Worm (Caenorhabditis elegans) whole organism, L1 larva: ENCODE measurements around the gene rde-1.

ENCODE experiments used
- C04F5.9 ChIP-seq: sonication (generic microtip); optimal IDR thresholded peaks from 2 replicates; lab custom pipeline; 2016; ENCODE audit warnings: missing genetic modification characterization, missing compliant biosample characterization
- C34B4.2 ChIP-seq: sonication (generic microtip); optimal IDR thresholded peaks from 2 replicates; lab custom pipeline; 2017; ENCODE audit warnings: mild to moderate bottlenecking, missing genetic modification characterization, missing compliant biosample characterization
- F16B12.6 ChIP-seq: fragments of 150-350 bp; optimal IDR thresholded peaks from 2 replicates; lab custom pipeline; 2014; ENCODE audit warnings: missing biosample characterization, missing genetic modification characterization
- aha-1 ChIP-seq: fragments of 150-350 bp; optimal IDR thresholded peaks from 2 replicates; lab custom pipeline; 2014; ENCODE audit warnings: missing biosample characterization, missing genetic modification characterization
- alr-1 ChIP-seq: fragments of 200-800 bp; sonication (Bioruptor generic); optimal IDR thresholded peaks from 2 replicates; lab custom pipeline; 2018; ENCODE audit warnings: borderline replicate concordance, mild to moderate bottlenecking, missing genetic modification characterization, missing compliant biosample characterization
- aly-2 ChIP-seq: fragments of 150-350 bp; optimal IDR thresholded peaks from 2 replicates; lab custom pipeline; 2014; ENCODE audit warnings: missing biosample characterization, missing genetic modification characterization
- blmp-1 ChIP-seq: fragments of 150-350 bp; optimal IDR thresholded peaks from 2 replicates; lab custom pipeline; 2014; ENCODE audit warnings: missing biosample characterization, missing genetic modification characterization
- ceh-8 ChIP-seq: fragments of 200-800 bp; sonication (Bioruptor generic); optimal IDR thresholded peaks from 2 replicates; lab custom pipeline; 2018; ENCODE audit warnings: mild to moderate bottlenecking, missing genetic modification characterization, moderate library complexity, missing compliant biosample characterization
- ceh-88 ChIP-seq: fragments of 200-800 bp; sonication (Bioruptor generic); IDR thresholded peaks from 2 replicates; pipeline ENCODE4 v1.3.6; 2022; ENCODE audit warnings: missing genetic modification characterization, missing compliant biosample characterization
- dpl-1 ChIP-seq, 3 experiments: fragments of 150-350 bp in 2 of 3; sonication (generic microtip) in 1 of 3; optimal IDR thresholded peaks; 2 replicates each; lab custom pipeline; 2014 to 2017; ENCODE audit warnings: missing biosample characterization in 3 of 3, missing genetic modification characterization in 3 of 3, missing genetic modification reagents in 3 of 3
- dsc-1 ChIP-seq: sonication (generic microtip); optimal IDR thresholded peaks from 2 replicates; lab custom pipeline; 2016; ENCODE audit warnings: mild to moderate bottlenecking, missing genetic modification characterization, missing compliant biosample characterization
- egl-13 ChIP-seq: sonication (generic microtip); optimal IDR thresholded peaks from 2 replicates; lab custom pipeline; 2016; ENCODE audit warnings: missing genotype, missing genetic modification reagents, missing genetic modification characterization, missing compliant biosample characterization
- egl-27 ChIP-seq, 2 experiments: fragments of 150-350 bp in 1 of 2; sonication (generic microtip); optimal IDR thresholded peaks; 3 replicates each; lab custom pipeline; 2017 to 2018; ENCODE audit warnings: missing biosample characterization in 2 of 2, missing genetic modification characterization in 2 of 2, missing genetic modification reagents in 2 of 2
- elt-3 ChIP-seq, 6 experiments: fragments of 150-350 bp in 1 of 6; sonication (generic microtip); optimal IDR thresholded peaks; 2 replicates each; lab custom pipeline; 2017 to 2018; ENCODE audit warnings: missing biosample characterization in 6 of 6, missing genetic modification characterization in 6 of 6, inconsistent platforms in 1 of 6
- ets-5 ChIP-seq: fragments of 200-800 bp; sonication (Bioruptor generic); IDR thresholded peaks from 2 replicates; pipeline ENCODE4 v1.3.6; 2022; ENCODE audit warnings: missing genetic modification characterization, missing compliant biosample characterization
- fkh-10 ChIP-seq: sonication (generic microtip); optimal IDR thresholded peaks from 2 replicates; lab custom pipeline; 2017; ENCODE audit warnings: missing biosample characterization, missing genetic modification reagents, missing genetic modification characterization
- fos-1 ChIP-seq: fragments of 150-350 bp; optimal IDR thresholded peaks from 2 replicates; lab custom pipeline; 2014; ENCODE audit warnings: missing biosample characterization, missing genetic modification characterization
- irx-1 ChIP-seq: sonication (generic microtip); optimal IDR thresholded peaks from 2 replicates; lab custom pipeline; 2016; ENCODE audit warnings: missing genetic modification characterization, missing compliant biosample characterization
- isw-1 ChIP-seq: fragments of 200-800 bp; sonication (Bioruptor generic); IDR thresholded peaks from 2 replicates; pipeline ENCODE4 v1.3.6; 2022; ENCODE audit warnings: missing genetic modification characterization, missing compliant biosample characterization
- lir-3 ChIP-seq: sonication (generic microtip); optimal IDR thresholded peaks from 2 replicates; lab custom pipeline; 2016; ENCODE audit warnings: mild to moderate bottlenecking, missing genetic modification characterization, moderate library complexity, missing compliant biosample characterization; ENCODE audit not compliant: poor library complexity
- mdl-1 ChIP-seq, 2 experiments: fragments of 150-350 bp; optimal IDR thresholded peaks; 2 replicates each; lab custom pipeline; 2014 to 2017; ENCODE audit warnings: missing biosample characterization in 2 of 2, missing genetic modification characterization in 2 of 2, inconsistent platforms in 1 of 2
- mef-2 ChIP-seq: fragments of 150-350 bp; optimal IDR thresholded peaks from 2 replicates; lab custom pipeline; 2014; ENCODE audit warnings: missing biosample characterization, missing genetic modification characterization
- mep-1 ChIP-seq: fragments of 150-350 bp; optimal IDR thresholded peaks from 2 replicates; lab custom pipeline; 2014; ENCODE audit warnings: missing biosample characterization, missing genetic modification characterization
- nhr-11 ChIP-seq: fragments of 150-350 bp; optimal IDR thresholded peaks from 2 replicates; lab custom pipeline; 2014; ENCODE audit warnings: missing biosample characterization, missing genetic modification characterization
- nhr-237 ChIP-seq: fragments of 150-350 bp; optimal IDR thresholded peaks from 2 replicates; lab custom pipeline; 2014; ENCODE audit warnings: missing biosample characterization, missing genetic modification characterization
- nhr-71 ChIP-seq: sonication (generic microtip); optimal IDR thresholded peaks from 2 replicates; lab custom pipeline; 2016; ENCODE audit warnings: mild to moderate bottlenecking, missing genetic modification characterization, moderate library complexity, missing compliant biosample characterization
- nhr-76 ChIP-seq: sonication (generic microtip); optimal IDR thresholded peaks from 2 replicates; lab custom pipeline; 2017; ENCODE audit warnings: missing biosample characterization, missing genetic modification characterization
- nhr-77 ChIP-seq: fragments of 150-350 bp; optimal IDR thresholded peaks from 2 replicates; lab custom pipeline; 2014; ENCODE audit warnings: missing biosample characterization, missing genetic modification characterization
- nhr-84 ChIP-seq: sonication (generic microtip); optimal IDR thresholded peaks from 2 replicates; lab custom pipeline; 2017; ENCODE audit warnings: missing biosample characterization, missing genetic modification characterization
- pag-3 ChIP-seq: sonication (generic microtip); optimal IDR thresholded peaks from 2 replicates; lab custom pipeline; 2017; ENCODE audit warnings: missing genetic modification characterization, mild to moderate bottlenecking, missing compliant biosample characterization, antibody characterized with exemption, borderline replicate concordance; ENCODE audit not compliant: insufficient read depth
- pax-3 ChIP-seq: fragments of 200-800 bp; sonication (Bioruptor generic); optimal IDR thresholded peaks from 2 replicates; lab custom pipeline; 2018; ENCODE audit warnings: mild to moderate bottlenecking, missing genetic modification characterization, moderate library complexity, missing compliant biosample characterization
- rnt-1 ChIP-seq: sonication (generic microtip); optimal IDR thresholded peaks from 2 replicates; lab custom pipeline; 2016; ENCODE audit warnings: mild to moderate bottlenecking, missing genetic modification characterization, moderate library complexity, missing compliant biosample characterization
- skn-1 ChIP-seq: fragments of 150-350 bp; optimal IDR thresholded peaks from 2 replicates; lab custom pipeline; 2014; ENCODE audit warnings: missing biosample characterization, missing genetic modification characterization
- snpc-4 ChIP-seq: fragments of 150-350 bp; optimal IDR thresholded peaks from 2 replicates; lab custom pipeline; 2014; ENCODE audit warnings: missing biosample characterization, missing genetic modification characterization
- snu-23 ChIP-seq: sonication (generic microtip); optimal IDR thresholded peaks from 2 replicates; lab custom pipeline; 2016; ENCODE audit warnings: missing genetic modification characterization, missing compliant biosample characterization
- sptf-1 ChIP-seq: fragments of 150-350 bp; optimal IDR thresholded peaks from 2 replicates; lab custom pipeline; 2014; ENCODE audit warnings: missing biosample characterization, missing genetic modification characterization
- sup-37 ChIP-seq: fragments of 200-800 bp; sonication (Bioruptor generic); optimal IDR thresholded peaks from 2 replicates; lab custom pipeline; 2018; ENCODE audit warnings: mild to moderate bottlenecking, missing genetic modification characterization, missing compliant biosample characterization
- swsn-7 ChIP-seq: sonication (generic microtip); optimal IDR thresholded peaks from 2 replicates; lab custom pipeline; 2016; ENCODE audit warnings: missing genetic modification characterization, missing compliant biosample characterization
- tbx-2 ChIP-seq: sonication (generic microtip); optimal IDR thresholded peaks from 2 replicates; lab custom pipeline; 2016; ENCODE audit warnings: missing genetic modification characterization, missing compliant biosample characterization
- unc-130 ChIP-seq: fragments of 150-350 bp; optimal IDR thresholded peaks from 2 replicates; lab custom pipeline; 2017; ENCODE audit warnings: missing biosample characterization, missing genetic modification characterization, inconsistent platforms
- unc-30 ChIP-seq: sonication (generic microtip); optimal IDR thresholded peaks from 2 replicates; lab custom pipeline; 2017; ENCODE audit warnings: missing biosample characterization, missing genetic modification characterization
- unc-62 ChIP-seq: fragments of 150-350 bp; optimal IDR thresholded peaks from 2 replicates; lab custom pipeline; 2014; ENCODE audit warnings: missing biosample characterization, missing genetic modification reagents, missing genetic modification characterization
- unc-98 ChIP-seq: fragments of 200-800 bp; sonication (Bioruptor generic); IDR thresholded peaks from 2 replicates; pipeline ENCODE4 v1.3.6; 2022; ENCODE audit warnings: missing genetic modification characterization, missing compliant biosample characterization
- zag-1 ChIP-seq: fragments of 150-350 bp; optimal IDR thresholded peaks from 2 replicates; lab custom pipeline; 2014; ENCODE audit warnings: missing biosample characterization, missing genetic modification characterization

The rde-1 gene

ce11 chrV:10039837-10040236 lies 48.4 kb upstream of the rde-1 start (continued):
- TF ChIP-seq fos-1 (tag; lab: Kevin White, UChicago), result peak; percentile 51
- no peak for TF ChIP-seq ets-5 (GFP tag; lab: Robert Waterston, UW)
- TF ChIP-seq aha-1, result no peak
- peak in 1 of 2 experiments; percentile 34 for TF ChIP-seq egl-27 (tag; optimal IDR thresholded peaks at IDR 0.05; lab: Kevin White, UChicago)
- TF ChIP-seq aly-2 (tag; lab: Kevin White, UChicago), result no peak
- TF ChIP-seq unc-130 (tag; lab: Kevin White, UChicago), result no peak
- TF ChIP-seq C34B4.2 (tag; lab: Kevin White, UChicago), result no peak
- TF ChIP-seq blmp-1 (tag; lab: Kevin White, UChicago), result peak; percentile 91
- peak; percentile 78 for TF ChIP-seq nhr-71 (tag; lab: Kevin White, UChicago)
- TF ChIP-seq lir-3 (tag; lab: Kevin White, UChicago), result no peak
- TF ChIP-seq fkh-10 (GFP tag; lab: Kevin White, UChicago), result no peak
- no peak for TF ChIP-seq zag-1 (tag; lab: Kevin White, UChicago)
- no peak for TF ChIP-seq pax-3 (tag; lab: Kevin White, UChicago)
- TF ChIP-seq egl-13, result peak; percentile 24
- no peak for TF ChIP-seq unc-30 (tag; lab: Kevin White, UChicago)
- no peak for TF ChIP-seq pag-3 (tag; lab: Kevin White, UChicago)
- no peak; the same call in 1 of the 2 replicates for TF ChIP-seq isw-1 (GFP tag; lab: Robert Waterston, UW)
- peak; percentile 2 for TF ChIP-seq F16B12.6 (tag; lab: Kevin White, UChicago)
- TF ChIP-seq snpc-4, result no peak
- peak; percentile 78 for TF ChIP-seq mep-1 (tag; lab: Kevin White, UChicago)
- peak; percentile 75 for TF ChIP-seq snu-23 (GFP tag; lab: Kevin White, UChicago)
- TF ChIP-seq alr-1 (tag; lab: Kevin White, UChicago), result no peak
- TF ChIP-seq skn-1 (tag; lab: Kevin White, UChicago), result no peak
- no peak for TF ChIP-seq nhr-84 (tag; lab: Kevin White, UChicago)
- TF ChIP-seq nhr-11 (tag; lab: Kevin White, UChicago), result no peak
- TF ChIP-seq ceh-88 (GFP tag; lab: Robert Waterston, UW), result no peak
- peak; percentile 61 for TF ChIP-seq nhr-77
- TF ChIP-seq irx-1, result peak; percentile 1
- no peak for TF ChIP-seq nhr-76 (tag; lab: Kevin White, UChicago)
- TF ChIP-seq unc-98 (GFP tag; lab: Robert Waterston, UW), result no peak
- TF ChIP-seq swsn-7 (tag; lab: Kevin White, UChicago), result peak; percentile 66
- TF ChIP-seq tbx-2 (tag; lab: Kevin White, UChicago), result peak; percentile 66
- TF ChIP-seq elt-3 (tag; optimal IDR thresholded peaks at IDR 0.05; lab: Kevin White, UChicago), result peak in 3 of 6 experiments; percentile 7 to 49 (median 41)
- no peak for TF ChIP-seq C04F5.9 (tag; lab: Kevin White, UChicago)
- TF ChIP-seq sup-37 (GFP tag; lab: Kevin White, UChicago), result no peak
- no peak for TF ChIP-seq unc-62 (GFP tag; lab: Kevin White, UChicago)
- TF ChIP-seq mef-2 (tag; lab: Kevin White, UChicago), result no peak
- TF ChIP-seq mdl-1 (tag; optimal IDR thresholded peaks at IDR 0.05; lab: Kevin White, UChicago), result peak in 1 of 2 experiments; percentile 60
- peak; percentile 52 for TF ChIP-seq dsc-1 (tag; lab: Kevin White, UChicago)
- peak; percentile 25 for TF ChIP-seq ceh-8 (GFP tag; lab: Kevin White, UChicago)
- no peak for TF ChIP-seq nhr-237
- TF ChIP-seq dpl-1 (GFP tag; optimal IDR thresholded peaks at IDR 0.05; lab: Kevin White, UChicago), result peak; percentile 4 to 30 (median 7)
- no peak for TF ChIP-seq sptf-1 (tag; lab: Kevin White, UChicago)
- TF ChIP-seq rnt-1 (tag; lab: Kevin White, UChicago), result peak; percentile 45
